Worm (Caenorhabditis elegans) whole organism, L4 larva: ENCODE data around the gene K06A9.2.

ENCODE experiments used
- D1046.2 ChIP-seq: fragments of 200-800 bp; sonication (Bioruptor generic); IDR thresholded peaks from 2 replicates; pipeline ENCODE4 v1.3.6; 2022; ENCODE audit warnings: missing genetic modification characterization, missing compliant biosample characterization
- aha-1 ChIP-seq: fragments of 150-350 bp; peaks from one replicate; lab custom pipeline; 2014; ENCODE audit warnings: missing biosample characterization, missing genetic modification characterization
- attf-4 ChIP-seq: sonication (generic microtip); optimal IDR thresholded peaks from 3 replicates; lab custom pipeline; 2017; ENCODE audit warnings: missing biosample characterization, missing genetic modification characterization
- ceh-28 ChIP-seq: fragments of 150-350 bp; optimal IDR thresholded peaks from 2 replicates; lab custom pipeline; 2014; ENCODE audit warnings: missing biosample characterization, missing genetic modification reagents, missing genetic modification characterization
- ces-1 ChIP-seq: fragments of 150-350 bp; sonication (generic microtip); optimal IDR thresholded peaks from 4 replicates; lab custom pipeline; 2014; ENCODE audit warnings: missing biosample characterization, missing genetic modification reagents, missing genetic modification characterization
- cey-2 ChIP-seq: sonication (generic microtip); optimal IDR thresholded peaks from 3 replicates; lab custom pipeline; 2017; ENCODE audit warnings: missing genetic modification characterization, mild to moderate bottlenecking, missing compliant biosample characterization, antibody characterized with exemption, borderline replicate concordance; ENCODE audit not compliant: insufficient read depth
- ctbp-1 ChIP-seq: fragments of 200-800 bp; sonication (Bioruptor generic); IDR thresholded peaks from 2 replicates; pipeline ENCODE4 v1.3.6; 2022; ENCODE audit warnings: missing genetic modification reagents, missing genetic modification characterization, missing compliant biosample characterization
- daf-12 ChIP-seq: fragments of 150-350 bp; optimal IDR thresholded peaks from 2 replicates; lab custom pipeline; 2014; ENCODE audit warnings: missing biosample characterization, missing genetic modification reagents, missing genetic modification characterization
- daf-8 ChIP-seq: fragments of 200-800 bp; sonication (Bioruptor generic); IDR thresholded peaks from 2 replicates; pipeline ENCODE4 v1.3.6; 2022; ENCODE audit warnings: missing genetic modification characterization, missing compliant biosample characterization
- dmd-9 ChIP-seq: fragments of 200-800 bp; sonication (Bioruptor generic); IDR thresholded peaks from 2 replicates; pipeline ENCODE4 v1.3.6; 2022; ENCODE audit warnings: missing genetic modification reagents, missing genetic modification characterization, missing compliant biosample characterization
- duxl-1 ChIP-seq: sonication (generic microtip); optimal IDR thresholded peaks from 2 replicates; lab custom pipeline; 2016; ENCODE audit warnings: mild to moderate bottlenecking, missing genetic modification characterization, moderate library complexity, missing compliant biosample characterization; ENCODE audit not compliant: poor library complexity
- egl-43 ChIP-seq: fragments of 200-800 bp; sonication (Bioruptor generic); IDR thresholded peaks from 2 replicates; pipeline ENCODE4 v1.3.6; 2022; ENCODE audit warnings: missing genetic modification reagents, missing genetic modification characterization, missing compliant biosample characterization
- hlh-11 ChIP-seq: fragments of 200-800 bp; sonication (Bioruptor generic); optimal IDR thresholded peaks from 2 replicates; lab custom pipeline; 2018; ENCODE audit warnings: mild to moderate bottlenecking, missing genetic modification characterization, missing compliant biosample characterization
- hlh-30 ChIP-seq: sonication (generic microtip); optimal IDR thresholded peaks from 2 replicates; lab custom pipeline; 2017; ENCODE audit warnings: antibody characterized with exemption, mild to moderate bottlenecking, missing genetic modification characterization, missing compliant biosample characterization; ENCODE audit not compliant: insufficient read depth
- hmg-1.1 ChIP-seq: fragments of 200-800 bp; sonication (Bioruptor generic); IDR thresholded peaks from 2 replicates; pipeline ENCODE4 v1.3.6; 2022; ENCODE audit warnings: missing genetic modification reagents, missing genetic modification characterization, missing compliant biosample characterization
- lsy-2 ChIP-seq, 2 experiments: fragments of 150-350 bp in 1 of 2; sonication (generic microtip) in 1 of 2; optimal IDR thresholded peaks; 2 replicates each; lab custom pipeline; 2014 to 2017; ENCODE audit warnings: missing biosample characterization in 2 of 2, missing genetic modification characterization in 2 of 2
- mdl-1 ChIP-seq, 2 experiments: fragments of 150-350 bp in 1 of 2; sonication (generic microtip) in 1 of 2; optimal IDR thresholded peaks; 2 replicates each; lab custom pipeline; 2014 to 2017; ENCODE audit warnings: missing biosample characterization in 2 of 2, missing genetic modification characterization in 2 of 2
- mep-1 ChIP-seq: fragments of 150-350 bp; sonication (generic microtip); optimal IDR thresholded peaks from 3 replicates; lab custom pipeline; 2014; ENCODE audit warnings: missing biosample characterization, missing genetic modification characterization
- mxl-2 ChIP-seq: fragments of 200-800 bp; sonication (Bioruptor generic); conservative IDR thresholded peaks from 2 replicates; pipeline ENCODE4 v1.3.6; 2022; ENCODE audit warnings: missing genetic modification reagents, missing genetic modification characterization, missing compliant biosample characterization
- mxl-3 ChIP-seq: fragments of 200-800 bp; sonication (Bioruptor generic); optimal IDR thresholded peaks from 2 replicates; lab custom pipeline; 2018; ENCODE audit warnings: mild to moderate bottlenecking, missing genetic modification characterization, missing compliant biosample characterization
- nhr-11 ChIP-seq: fragments of 150-350 bp; optimal IDR thresholded peaks from 2 replicates; lab custom pipeline; 2014; ENCODE audit warnings: missing biosample characterization, missing genetic modification characterization
- nhr-25 ChIP-seq: sonication (generic microtip); optimal IDR thresholded peaks from 2 replicates; lab custom pipeline; 2017; ENCODE audit warnings: missing genetic modification characterization, mild to moderate bottlenecking, missing compliant biosample characterization, antibody characterized with exemption, moderate library complexity, borderline replicate concordance; ENCODE audit not compliant: insufficient read depth
- nhr-42 ChIP-seq: fragments of 200-800 bp; sonication (Bioruptor generic); IDR thresholded peaks from 2 replicates; pipeline ENCODE4 v1.3.6; 2022; ENCODE audit warnings: missing genetic modification characterization, missing compliant biosample characterization
- nhr-6 ChIP-seq: fragments of 150-350 bp; optimal IDR thresholded peaks from 2 replicates; lab custom pipeline; 2014; ENCODE audit warnings: missing biosample characterization, missing genetic modification characterization
- nhr-76 ChIP-seq: fragments of 150-350 bp; optimal IDR thresholded peaks from 2 replicates; lab custom pipeline; 2014; ENCODE audit warnings: missing biosample characterization, missing genetic modification characterization
- sdz-12 ChIP-seq: fragments of 200-800 bp; sonication (Bioruptor generic); optimal IDR thresholded peaks from 2 replicates; lab custom pipeline; 2018; ENCODE audit warnings: mild to moderate bottlenecking, missing genetic modification characterization, missing compliant biosample characterization
- set-16 ChIP-seq: fragments of 200-800 bp; sonication (Bioruptor generic); IDR thresholded peaks from 2 replicates; pipeline ENCODE4 v1.3.6; 2022; ENCODE audit warnings: missing genetic modification reagents, missing genetic modification characterization, missing compliant biosample characterization
- skn-1 ChIP-seq: fragments of 150-350 bp; optimal IDR thresholded peaks from 2 replicates; lab custom pipeline; 2014; ENCODE audit warnings: missing biosample characterization, missing genetic modification characterization
- snpc-4 ChIP-seq: fragments of 150-350 bp; optimal IDR thresholded peaks from 2 replicates; lab custom pipeline; 2014; ENCODE audit warnings: missing biosample characterization, missing genetic modification characterization
- tag-97 ChIP-seq: fragments of 200-800 bp; sonication (Bioruptor generic); IDR thresholded peaks from 2 replicates; pipeline ENCODE4 v1.3.6; 2022; ENCODE audit warnings: missing genetic modification characterization, missing compliant biosample characterization
- unc-130 ChIP-seq: sonication (generic microtip); optimal IDR thresholded peaks from 2 replicates; lab custom pipeline; 2016; ENCODE audit warnings: missing genetic modification reagents, missing genetic modification characterization, missing compliant biosample characterization
- unc-62 ChIP-seq, 3 experiments: fragments of 150-350 bp in 1 of 3; sonication (generic microtip); optimal IDR thresholded peaks in 2 of 3; peaks in 1 of 3; 1 replicate in 1 of 3; 2 replicates in 2 of 3; lab custom pipeline; 2014 to 2017; ENCODE audit warnings: missing biosample characterization in 3 of 3, missing genetic modification characterization in 3 of 3, missing genetic modification reagents in 3 of 3, missing genotype in 1 of 3
- vab-7 ChIP-seq: fragments of 200-800 bp; sonication (Bioruptor generic); IDR thresholded peaks from 2 replicates; pipeline ENCODE4 v1.3.6; 2022; ENCODE audit warnings: missing genetic modification reagents, missing genetic modification characterization, missing compliant biosample characterization
- zip-2 ChIP-seq: fragments of 150-350 bp; optimal IDR thresholded peaks from 2 replicates; lab custom pipeline; 2014; ENCODE audit warnings: missing biosample characterization, missing genetic modification characterization

K06A9.2 gene

ce11 chrX:1527338-1527737 is 8.8 kb upstream of the K06A9.2 start (continued):
- peak; percentile 75 for TF ChIP-seq hlh-30 (tag; lab: Kevin White, UChicago)
- no peak for TF ChIP-seq nhr-11
- TF ChIP-seq D1046.2 (GFP tag; lab: Robert Waterston, UW): no peak
- no peak for TF ChIP-seq sdz-12 (GFP tag; lab: Kevin White, UChicago)

- no peak for TF ChIP-seq snpc-4
- TF ChIP-seq zip-2 (tag; lab: Kevin White, UChicago): no peak
- TF ChIP-seq ceh-28 (tag; lab: Kevin White, UChicago): no peak
- no peak for TF ChIP-seq ctbp-1
- TF ChIP-seq ces-1 (GFP tag; lab: Kevin White, UChicago): no peak
- TF ChIP-seq cey-2 (tag; lab: Kevin White, UChicago): no peak
- TF ChIP-seq skn-1: no peak
- TF ChIP-seq aha-1: no peak
- TF ChIP-seq nhr-76 (tag; lab: Kevin White, UChicago): no peak
- TF ChIP-seq unc-62 (GFP tag; optimal IDR thresholded peaks at IDR 0.05 in 1 of 2; lab: Kevin White, UChicago): no peak
- TF ChIP-seq unc-62 (tag; optimal IDR thresholded peaks at IDR 0.05; lab: Kevin White, UChicago): no peak
- no peak for TF ChIP-seq hlh-30 (tag; lab: Kevin White, UChicago)
- no peak for TF ChIP-seq nhr-42 (GFP tag; lab: Robert Waterston, UW)
- no peak for TF ChIP-seq nhr-6 (tag; lab: Kevin White, UChicago)
- no peak for TF ChIP-seq unc-130 (GFP tag; lab: Kevin White, UChicago)
- no peak for TF ChIP-seq mxl-2 (GFP tag; lab: Robert Waterston, UW)
- no peak for TF ChIP-seq dmd-9 (GFP tag; lab: Robert Waterston, UW)
- no peak for TF ChIP-seq attf-4 (tag; lab: Kevin White, UChicago)
- TF ChIP-seq egl-43 (GFP tag; lab: Robert Waterston, UW): no peak
- TF ChIP-seq mdl-1 (tag; optimal IDR thresholded peaks at IDR 0.05; lab: Kevin White, UChicago): no peak
Observed at ce11 chrX:1528107-1528506, 8.1 kb upstream of the K06A9.2 start.

- TF ChIP-seq mdl-1 (tag; optimal IDR thresholded peaks at IDR 0.05; lab: Kevin White, UChicago) (peak in 1 of 2 experiments; percentile 1), nhr-25 (tag; lab: Kevin White, UChicago) (no peak), hlh-30 (tag; lab: Kevin White, UChicago) (peak; percentile 63), nhr-6 (tag; lab: Kevin White, UChicago) (peak; percentile 16), mep-1 (tag; lab: Kevin White, UChicago) (peak; percentile 41), daf-8 (GFP tag; lab: Robert Waterston, UW) (no peak), set-16 (GFP tag; lab: Robert Waterston, UW) (peak; percentile 78), hlh-11 (peak; percentile 25), hmg-1.1 (GFP tag; lab: Robert Waterston, UW) (peak; percentile 67), tag-97 (GFP tag; lab: Robert Waterston, UW) (no peak), duxl-1 (tag; lab: Kevin White, UChicago) (no peak)
Observed at ce11 chrX:1529013-1529412, 7.2 kb upstream of the K06A9.2 start.

ce11 chrX:1535261-1535660 is 905 bp upstream of the K06A9.2 start, which contains the start of gene K06A9.3:
TSS of gene K06A9.3 (minus strand) at chrX:1535361.
- no peak for TF ChIP-seq attf-4 (tag; lab: Kevin White, UChicago)
- TF ChIP-seq mxl-3: no peak
- TF ChIP-seq unc-62 (GFP tag; optimal IDR thresholded peaks at IDR 0.05 in 1 of 2; lab: Kevin White, UChicago): no peak
- no peak for TF ChIP-seq unc-62 (tag; optimal IDR thresholded peaks at IDR 0.05; lab: Kevin White, UChicago)
- no peak for TF ChIP-seq vab-7 (GFP tag; lab: Robert Waterston, UW)
- TF ChIP-seq dmd-9 (GFP tag; lab: Robert Waterston, UW): no peak

ce11 chrX:1538830-1539229 is 2.7 kb downstream of the K06A9.2 start:
- TF ChIP-seq lsy-2 (tag; optimal IDR thresholded peaks at IDR 0.05; lab: Kevin White, UChicago) (no peak), daf-12 (tag; lab: Kevin White, UChicago) (no peak), set-16 (GFP tag; lab: Robert Waterston, UW) (peak; percentile 47; the same call in 1 of the 2 replicates)
